Worm (Caenorhabditis elegans) whole organism, late embryonic: ENCODE results near the gene Y32G9A.3.

Source experiments
- C08G9.2 ChIP-seq: sonication (generic microtip); optimal IDR thresholded peaks from 2 replicates; lab custom pipeline; 2016; ENCODE audit warnings: mild to moderate bottlenecking, missing genetic modification characterization, moderate library complexity, missing compliant biosample characterization
- C38D4.7 ChIP-seq: fragments of 200-800 bp; sonication (Bioruptor generic); optimal IDR thresholded peaks from 2 replicates; lab custom pipeline; 2018; ENCODE audit warnings: mild to moderate bottlenecking, missing genetic modification characterization, moderate library complexity, missing compliant biosample characterization
- K02D7.2 ChIP-seq: sonication (generic microtip); optimal IDR thresholded peaks from 2 replicates; lab custom pipeline; 2017; ENCODE audit warnings: mild to moderate bottlenecking, missing genetic modification characterization, missing compliant biosample characterization
- ceh-19 ChIP-seq: fragments of 200-800 bp; sonication (Bioruptor generic); optimal IDR thresholded peaks from 2 replicates; lab custom pipeline; 2018; ENCODE audit warnings: mild to moderate bottlenecking, missing genetic modification characterization, missing compliant biosample characterization
- ceh-2 ChIP-seq: sonication (generic microtip); optimal IDR thresholded peaks from 2 replicates; lab custom pipeline; 2016; ENCODE audit warnings: missing genotype, missing genetic modification characterization, missing compliant biosample characterization
- ceh-22 ChIP-seq: sonication (generic microtip); optimal IDR thresholded peaks from 2 replicates; lab custom pipeline; 2017; ENCODE audit warnings: missing biosample characterization, missing genetic modification characterization
- ceh-31 ChIP-seq: sonication (generic microtip); optimal IDR thresholded peaks from 2 replicates; lab custom pipeline; 2016; ENCODE audit warnings: missing genetic modification characterization, missing compliant biosample characterization
- ceh-45 ChIP-seq: fragments of 200-800 bp; sonication (Bioruptor generic); IDR thresholded peaks from 2 replicates; pipeline ENCODE4 v1.3.6; 2022; ENCODE audit warnings: missing genetic modification reagents, missing genetic modification characterization, missing compliant biosample characterization
- ceh-9 ChIP-seq: sonication (generic microtip); optimal IDR thresholded peaks from 2 replicates; lab custom pipeline; 2016; ENCODE audit warnings: mild to moderate bottlenecking, missing genetic modification characterization, inconsistent platforms, missing compliant biosample characterization
- che-1 ChIP-seq: sonication (generic microtip); optimal IDR thresholded peaks from 2 replicates; lab custom pipeline; 2016; ENCODE audit warnings: mild to moderate bottlenecking, missing genetic modification characterization, missing compliant biosample characterization
- dve-1 ChIP-seq: sonication (generic microtip); optimal IDR thresholded peaks from 2 replicates; lab custom pipeline; 2017; ENCODE audit warnings: antibody characterized with exemption, mild to moderate bottlenecking, missing genetic modification characterization, missing compliant biosample characterization
- elt-2 ChIP-seq: sonication (generic microtip); optimal IDR thresholded peaks from 2 replicates; lab custom pipeline; 2016; ENCODE audit warnings: missing genetic modification reagents, missing genetic modification characterization, missing compliant biosample characterization
- elt-4 ChIP-seq: sonication (generic microtip); optimal IDR thresholded peaks from 2 replicates; lab custom pipeline; 2016; ENCODE audit warnings: missing genetic modification characterization, missing compliant biosample characterization
- ets-4 ChIP-seq: sonication (generic microtip); optimal IDR thresholded peaks from 2 replicates; lab custom pipeline; 2016; ENCODE audit warnings: missing genetic modification characterization, missing compliant biosample characterization
- eyg-1 ChIP-seq: sonication (generic microtip); optimal IDR thresholded peaks from 2 replicates; lab custom pipeline; 2016; ENCODE audit warnings: missing genotype, missing genetic modification characterization, missing compliant biosample characterization
- fkh-6 ChIP-seq: sonication (generic microtip); optimal IDR thresholded peaks from 2 replicates; lab custom pipeline; 2016; ENCODE audit warnings: missing genetic modification characterization, missing compliant biosample characterization
- hlh-13 ChIP-seq: fragments of 200-800 bp; sonication (Bioruptor generic); optimal IDR thresholded peaks from 2 replicates; lab custom pipeline; 2018; ENCODE audit warnings: mild to moderate bottlenecking, missing genetic modification characterization, missing compliant biosample characterization
- hlh-15 ChIP-seq: sonication (generic microtip); optimal IDR thresholded peaks from 2 replicates; lab custom pipeline; 2016; ENCODE audit warnings: missing genetic modification characterization, missing compliant biosample characterization
- hlh-6 ChIP-seq: sonication (generic microtip); optimal IDR thresholded peaks from 2 replicates; lab custom pipeline; 2016; ENCODE audit warnings: missing genotype, missing genetic modification characterization, missing compliant biosample characterization
- nfya-1 ChIP-seq: sonication (generic microtip); optimal IDR thresholded peaks from 2 replicates; lab custom pipeline; 2017; ENCODE audit warnings: missing genetic modification characterization, mild to moderate bottlenecking, missing compliant biosample characterization, antibody characterized with exemption, moderate library complexity
- nhr-232 ChIP-seq: sonication (generic microtip); optimal IDR thresholded peaks from 2 replicates; lab custom pipeline; 2016; ENCODE audit warnings: missing genetic modification characterization, missing compliant biosample characterization
- npax-4 ChIP-seq: sonication (generic microtip); optimal IDR thresholded peaks from 2 replicates; lab custom pipeline; 2016; ENCODE audit warnings: missing genetic modification characterization, missing compliant biosample characterization
- pha-2 ChIP-seq: sonication (generic microtip); optimal IDR thresholded peaks from 2 replicates; lab custom pipeline; 2017; ENCODE audit warnings: mild to moderate bottlenecking, missing genetic modification characterization, missing compliant biosample characterization
- rnt-1 ChIP-seq: sonication (generic microtip); optimal IDR thresholded peaks from 2 replicates; lab custom pipeline; 2016; ENCODE audit warnings: missing genetic modification characterization, missing compliant biosample characterization
- sox-4 ChIP-seq: sonication (generic microtip); optimal IDR thresholded peaks from 2 replicates; lab custom pipeline; 2017; ENCODE audit warnings: mild to moderate bottlenecking, missing genetic modification characterization, inconsistent platforms, missing compliant biosample characterization
- syd-9 ChIP-seq: sonication (generic microtip); optimal IDR thresholded peaks from 2 replicates; lab custom pipeline; 2016; ENCODE audit warnings: mild to moderate bottlenecking, missing genetic modification characterization, moderate library complexity, missing compliant biosample characterization
- tbx-7 ChIP-seq: sonication (generic microtip); optimal IDR thresholded peaks from 2 replicates; lab custom pipeline; 2016; ENCODE audit warnings: missing genotype, missing genetic modification characterization, missing compliant biosample characterization
- ttx-3 ChIP-seq: sonication (generic microtip); optimal IDR thresholded peaks from 2 replicates; lab custom pipeline; 2016; ENCODE audit warnings: missing genetic modification reagents, missing genetic modification characterization, missing compliant biosample characterization
- unc-55 ChIP-seq: sonication (generic microtip); optimal IDR thresholded peaks from 2 replicates; lab custom pipeline; 2017; ENCODE audit warnings: missing biosample characterization, missing genetic modification reagents, missing genetic modification characterization
- ztf-16 ChIP-seq: sonication (generic microtip); optimal IDR thresholded peaks from 2 replicates; lab custom pipeline; 2017; ENCODE audit warnings: missing genetic modification characterization, missing compliant biosample characterization

Y32G9A.3 gene

ce11 chrV:1886997-1887396 lies 24.2 kb upstream of the Y32G9A.3 start:
- TF ChIP-seq C38D4.7 (GFP tag; lab: Kevin White, UChicago): no peak
- TF ChIP-seq C08G9.2 (tag; lab: Kevin White, UChicago): no peak
- TF ChIP-seq ztf-16: no peak
- no peak for TF ChIP-seq eyg-1 (tag; lab: Kevin White, UChicago)
- no peak for TF ChIP-seq fkh-6 (tag; lab: Kevin White, UChicago)

- TF ChIP-seq ceh-9 (tag; lab: Kevin White, UChicago) (no peak), ceh-31 (tag; lab: Kevin White, UChicago) (no peak), syd-9 (tag; lab: Kevin White, UChicago) (no peak), C08G9.2 (tag; lab: Kevin White, UChicago) (no peak), sox-4 (tag; lab: Kevin White, UChicago) (no peak), ets-4 (no peak)
Measured at ce11 chrV:1888299-1888698, 22.9 kb upstream of the Y32G9A.3 start.

ce11 chrV:1889996-1890395 lies 21.2 kb upstream of the Y32G9A.3 start:
- TF ChIP-seq ceh-45 (GFP tag; lab: Robert Waterston, UW): no peak
- TF ChIP-seq hlh-15: no peak
- peak; percentile 60 for TF ChIP-seq unc-55 (GFP tag; lab: Kevin White, UChicago)
- TF ChIP-seq, all 69 proteins: peak for 1

ce11 chrV:1892567-1893277 lies 18.5 kb upstream of the Y32G9A.3 start, which contains the start of gene zig-11:
zig-11 (minus strand) TSS chrV:1892939.
- TF ChIP-seq ceh-9 (tag; lab: Kevin White, UChicago) (no peak), ceh-31 (tag; lab: Kevin White, UChicago) (no peak), ceh-2 (no peak), nfya-1 (tag; lab: Kevin White, UChicago) (no peak), rnt-1 (no peak), K02D7.2 (tag; lab: Kevin White, UChicago) (no peak), ttx-3 (tag; lab: Kevin White, UChicago) (no peak), dve-1 (tag; lab: Kevin White, UChicago) (no peak), elt-2 (tag; lab: Kevin White, UChicago) (no peak), eyg-1 (tag; lab: Kevin White, UChicago) (no peak), nhr-232 (tag; lab: Kevin White, UChicago) (no peak), ztf-16 (no peak), unc-55 (GFP tag; lab: Kevin White, UChicago) (no peak)

ce11 chrV:1895483-1895882 lies 15.7 kb upstream of the Y32G9A.3 start, which contains the start of gene nphp-2:
nphp-2 (plus strand) TSS chrV:1895783.
- no peak for TF ChIP-seq pha-2 (tag; lab: Kevin White, UChicago)
- TF ChIP-seq dve-1 (tag; lab: Kevin White, UChicago): no peak
- no peak for TF ChIP-seq syd-9 (tag; lab: Kevin White, UChicago)
- no peak for TF ChIP-seq ceh-22 (tag; lab: Kevin White, UChicago)
- TF ChIP-seq K02D7.2 (tag; lab: Kevin White, UChicago): no peak
- no peak for TF ChIP-seq hlh-6 (tag; lab: Kevin White, UChicago)
- TF ChIP-seq che-1 (tag; lab: Kevin White, UChicago): no peak
- TF ChIP-seq elt-4 (tag; lab: Kevin White, UChicago): no peak
- TF ChIP-seq ztf-16: no peak
- TF ChIP-seq npax-4 (tag; lab: Kevin White, UChicago): no peak
- TF ChIP-seq nhr-232 (tag; lab: Kevin White, UChicago): no peak
- no peak for TF ChIP-seq tbx-7 (tag; lab: Kevin White, UChicago)

ce11 chrV:1907350-1907749 lies 3.9 kb upstream of the Y32G9A.3 start, which contains the start of gene Y32G9A.5:
Y32G9A.5 (plus strand) TSS chrV:1907650.
- no peak for TF ChIP-seq ceh-19 (GFP tag; lab: Kevin White, UChicago)
- no peak for TF ChIP-seq hlh-13
- TF ChIP-seq, all 69 proteins: peak for 0
